Worm (Caenorhabditis elegans): ENCODE measurements around the gene tre-3.

DNA sequence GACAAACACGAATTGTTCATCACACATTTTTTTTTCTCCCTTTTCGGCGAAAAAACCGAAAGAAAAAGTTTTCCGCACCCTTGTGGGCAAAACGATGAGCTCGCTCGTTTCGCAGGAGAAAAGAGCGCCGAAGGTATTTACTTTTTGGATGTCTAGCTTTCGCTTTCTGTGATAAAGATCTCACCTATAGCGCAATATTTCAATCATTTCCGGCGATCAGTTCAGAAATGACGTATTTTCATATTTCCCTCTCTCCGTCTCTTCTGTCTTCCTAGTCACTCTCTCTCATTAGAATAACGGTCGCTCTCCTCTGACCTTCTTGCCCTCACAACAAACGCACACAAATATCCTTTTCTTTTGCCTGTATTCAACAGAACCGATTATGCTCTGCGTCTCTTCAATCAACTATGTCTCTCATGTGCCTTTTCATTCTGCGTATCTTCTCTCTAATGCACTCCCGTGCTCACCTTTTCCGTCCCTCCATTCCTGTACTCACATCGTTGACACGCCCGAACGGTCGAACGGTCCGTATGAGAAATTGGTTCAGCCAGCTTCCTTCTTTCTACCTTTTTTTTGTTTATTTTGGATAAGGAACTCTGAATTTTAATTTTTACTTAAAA is 41.8 kb downstream of the tre-3 start:
- no peak for TF ChIP-seq ztf-11 (tag; optimal IDR thresholded peaks at IDR 0.05)
- no peak for TF ChIP-seq unc-130 (tag; optimal IDR thresholded peaks at IDR 0.05)
- peak; percentile 19; the same call in 1 of the 2 replicates for TF ChIP-seq grh-1 (GFP tag; IDR thresholded peaks at IDR 0.05)
- TF ChIP-seq nhr-77 (tag; optimal IDR thresholded peaks at IDR 0.05) = no peak
- peak; percentile 48 for TF ChIP-seq mep-1 (tag; optimal IDR thresholded peaks at IDR 0.05)
